Worm (Caenorhabditis elegans) whole organism, L3 larva: ENCODE measurements around the gene K11H12.11.

Experiments
- ama-1 ChIP-seq: fragments of 150-350 bp; optimal IDR thresholded peaks from 2 replicates; lab custom pipeline; 2018
- daf-12 ChIP-seq: fragments of 150-350 bp; optimal IDR thresholded peaks from 2 replicates; lab custom pipeline; 2014; ENCODE audit warnings: missing biosample characterization, missing genetic modification reagents, missing genetic modification characterization
- fkh-10 ChIP-seq: sonication (generic microtip); optimal IDR thresholded peaks from 2 replicates; lab custom pipeline; 2017; ENCODE audit warnings: missing biosample characterization, missing genetic modification reagents, missing genetic modification characterization
- lin-15B ChIP-seq: fragments of 150-350 bp; optimal IDR thresholded peaks from 2 replicates; lab custom pipeline; 2014; ENCODE audit warnings: missing biosample characterization, missing genetic modification characterization

DNA sequence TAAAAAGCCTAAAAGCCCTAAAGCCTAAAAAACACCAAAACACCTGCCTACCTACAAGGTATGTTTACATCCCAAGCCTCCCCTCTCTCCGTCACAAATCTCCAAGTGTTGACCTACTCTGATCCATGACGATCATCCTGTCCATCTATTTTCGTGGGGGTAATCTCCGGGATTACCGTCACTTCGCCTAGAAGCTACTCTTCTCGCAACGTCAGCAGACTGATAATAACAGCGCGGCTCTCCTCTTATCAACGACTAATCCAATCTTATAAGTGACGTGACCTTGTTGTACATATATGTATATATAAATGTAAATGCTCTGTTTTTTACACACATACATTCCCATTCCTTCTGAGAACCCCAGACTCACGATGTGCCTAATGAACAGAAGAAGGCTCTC, 22.0 kb downstream of the K11H12.11 start:
- TF ChIP-seq ama-1, result no peak
- no peak for TF ChIP-seq daf-12
- TF ChIP-seq lin-15B (tag; lab: Kevin White, UChicago), result no peak
- no peak for TF ChIP-seq fkh-10
